Worm (Caenorhabditis elegans): ENCODE results near the gene cpf-1.

Gene cpf-1

DNA sequence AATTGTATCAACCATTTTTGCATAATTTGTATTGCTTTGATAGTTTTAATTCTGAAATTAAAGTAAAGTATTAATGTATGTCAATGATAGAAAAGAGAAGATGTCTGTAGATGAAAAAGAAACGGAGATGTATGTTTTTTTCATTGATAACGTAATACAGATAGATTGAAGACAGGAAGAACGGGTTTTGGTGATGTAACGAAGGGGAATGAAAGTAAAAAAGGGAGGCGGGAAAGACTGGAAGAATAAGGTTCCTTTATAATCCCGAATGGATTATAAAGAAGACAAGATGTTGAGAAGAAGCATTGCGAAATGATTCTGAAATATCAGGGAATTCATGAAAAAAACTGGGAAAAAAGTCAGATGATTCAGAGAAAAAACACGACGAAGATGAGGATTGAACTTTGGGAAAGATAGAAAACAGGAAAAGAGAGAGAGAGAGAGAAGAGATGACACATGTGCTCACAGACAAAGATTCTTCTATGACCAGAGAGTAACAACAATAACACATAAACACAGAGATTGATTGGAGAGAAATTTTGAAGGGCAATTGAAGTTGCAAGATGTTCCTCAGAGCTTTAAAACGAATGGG is 17.1 kb downstream of the cpf-1 start, which contains the start of gene F54C9.11:
F54C9.11 (minus strand) TSS at position 51 of the 592 bp plus-strand sequence.
- TF ChIP-seq akir-1 (GFP tag; optimal IDR thresholded peaks at IDR 0.05): no peak
- TF ChIP-seq ceh-40 (GFP tag; IDR thresholded peaks at IDR 0.05): no peak
- no peak for TF ChIP-seq repo-1 (tag; optimal IDR thresholded peaks at IDR 0.05)
- TF ChIP-seq atf-7 (tag; optimal IDR thresholded peaks at IDR 0.05): no peak
- no peak for TF ChIP-seq B0261.1 (tag; optimal IDR thresholded peaks at IDR 0.05)
- no peak for TF ChIP-seq nhr-179 (tag; optimal IDR thresholded peaks at IDR 0.05)
- TF ChIP-seq ccch-3 (GFP tag; optimal IDR thresholded peaks at IDR 0.05): no peak
- peak in 1 of 3 experiments; percentile 20 for TF ChIP-seq lin-35 (GFP tag; optimal IDR thresholded peaks at IDR 0.05)
- peak; percentile 41; the same call in 1 of the 2 replicates for TF ChIP-seq cebp-1 (GFP tag; IDR thresholded peaks at IDR 0.05)
- TF ChIP-seq cebp-1 (tag; optimal IDR thresholded peaks at IDR 0.05): peak; percentile 87
- TF ChIP-seq lsl-1 (GFP tag; optimal IDR thresholded peaks at IDR 0.05): no peak
- no peak for TF ChIP-seq rcor-1 (GFP tag; IDR thresholded peaks at IDR 0.05)
- TF ChIP-seq C06A6.2 (GFP tag; conservative IDR thresholded peaks at IDR 0.05): no peak
- TF ChIP-seq C17E4.6 (GFP tag; IDR thresholded peaks at IDR 0.05): no peak
- no peak for TF ChIP-seq Y56A3A.18 (GFP tag; IDR thresholded peaks at IDR 0.05)
- no peak for TF ChIP-seq let-526 (GFP tag; IDR thresholded peaks at IDR 0.05)
- no peak for TF ChIP-seq nfya-2 (GFP tag; IDR thresholded peaks at IDR 0.05)
- no peak for TF ChIP-seq ZK185.1 (tag; optimal IDR thresholded peaks at IDR 0.05; ENCODE audit: poor library complexity, severe bottlenecking)
- peak; percentile 35 for TF ChIP-seq somi-1 (GFP tag; optimal IDR thresholded peaks at IDR 0.05)
- TF ChIP-seq snpc-1.3 (tag; optimal IDR thresholded peaks at IDR 0.05; ENCODE audit: insufficient read depth): no peak
- TF ChIP-seq attf-5 (GFP tag; optimal IDR thresholded peaks at IDR 0.05): no peak

- TF ChIP-seq cebp-1 (GFP tag; IDR thresholded peaks at IDR 0.05) (no peak), cebp-1 (tag; optimal IDR thresholded peaks at IDR 0.05) (peak; percentile 7), aptf-3 (GFP tag; IDR thresholded peaks at IDR 0.05) (peak; percentile 22; the same call in 1 of the 2 replicates), mes-4 (tag; optimal IDR thresholded peaks at IDR 0.05) (no peak), madf-6 (GFP tag; IDR thresholded peaks at IDR 0.05) (0 out of 2 replicates have a peak, but pooled peaks have one; percentile 24), let-607 (tag; optimal IDR thresholded peaks at IDR 0.05) (no peak), die-1 (tag; optimal IDR thresholded peaks at IDR 0.05) (no peak), lin-26 (GFP tag; IDR thresholded peaks at IDR 0.05) (peak; percentile 55; the same call in 1 of the 2 replicates)
Observed at ce11 chrII:8583035-8583434, 19.2 kb downstream of the cpf-1 start.

- no peak for TF ChIP-seq T07F8.4 (tag; optimal IDR thresholded peaks at IDR 0.05)
- 0 out of 2 replicates have a peak, but pooled peaks have one; percentile 6 for TF ChIP-seq aptf-3 (GFP tag; IDR thresholded peaks at IDR 0.05)
- no peak for TF ChIP-seq tbx-9 (tag; optimal IDR thresholded peaks at IDR 0.05; ENCODE audit: borderline replicate concordance)
- no peak for TF ChIP-seq nfyb-1 (GFP tag; IDR thresholded peaks at IDR 0.05)
- TF ChIP-seq sptf-2 (GFP tag; optimal IDR thresholded peaks at IDR 0.05): no peak
Observed at ce11 chrII:8581700-8582099, 20.5 kb downstream of the cpf-1 start, which contains the start of gene arl-1. Gene arl-1, plus strand, starts transcription at chrII:8582000.

ce11 chrII:8577509-8578099 is 24.6 kb downstream of the cpf-1 start, which contains the start of gene F54C9.9:
Gene F54C9.9, plus strand, starts transcription at chrII:8578049.
- peak; percentile 75 for TF ChIP-seq attf-6 (GFP tag; IDR thresholded peaks at IDR 0.05)
- TF ChIP-seq let-607 (tag; optimal IDR thresholded peaks at IDR 0.05): no peak
- no peak for TF ChIP-seq T26A5.8 (tag; optimal IDR thresholded peaks at IDR 0.05)
- no peak for TF ChIP-seq akir-1 (GFP tag; optimal IDR thresholded peaks at IDR 0.05)
- no peak for TF ChIP-seq cebp-1 (GFP tag; IDR thresholded peaks at IDR 0.05)
- peak; percentile 39 for TF ChIP-seq cebp-1 (tag; optimal IDR thresholded peaks at IDR 0.05)
- TF ChIP-seq rpc-1 (optimal IDR thresholded peaks at IDR 0.05): no peak
- peak; percentile 0 for TF ChIP-seq rpc-1 (tag; optimal IDR thresholded peaks at IDR 0.05)
- TF ChIP-seq madf-10 (tag; optimal IDR thresholded peaks at IDR 0.05): no peak
- no peak for TF ChIP-seq K11D2.4 (GFP tag; IDR thresholded peaks at IDR 0.05)
- no peak for TF ChIP-seq hmg-20 (GFP tag; IDR thresholded peaks at IDR 0.05)
- peak; percentile 49 for TF ChIP-seq die-1 (tag; optimal IDR thresholded peaks at IDR 0.05)
- no peak for TF ChIP-seq hlh-12 (tag; optimal IDR thresholded peaks at IDR 0.05)
- TF ChIP-seq somi-1 (GFP tag; optimal IDR thresholded peaks at IDR 0.05): no peak
- no peak for TF ChIP-seq ama-1 (optimal IDR thresholded peaks at IDR 0.05)
- TF ChIP-seq ama-1 (GFP tag; optimal IDR thresholded peaks at IDR 0.05): peak in 1 of 2 experiments; percentile 77
- no peak for TF ChIP-seq F37B4.10 (GFP tag; IDR thresholded peaks at IDR 0.05)
- TF ChIP-seq snpc-1.1 (tag; optimal IDR thresholded peaks at IDR 0.05; ENCODE audit: insufficient read depth): no peak

Data from whole organism, young adult.